Fruit fly (Drosophila melanogaster) Kc167 (cell line): ENCODE measurements around the gene hfw.

Experiments
- Myc ChIP-seq: fragments of >200 bp; optimal IDR thresholded peaks from 2 replicates; lab custom pipeline; 2017; ENCODE audit warnings: missing external identifiers
- Sin3A ChIP-seq: fragments of >200 bp; optimal IDR thresholded peaks from 2 replicates; lab custom pipeline; 2018; ENCODE audit warnings: missing external identifiers
- h ChIP-seq: fragments of >200 bp; optimal IDR thresholded peaks from 3 replicates; lab custom pipeline; 2018; ENCODE audit warnings: missing external identifiers
- insv ChIP-seq: fragments of >200 bp; optimal IDR thresholded peaks from 3 replicates; lab custom pipeline; 2018; ENCODE audit warnings: missing external identifiers
- ttk ChIP-seq: sonication (Bioruptor generic); optimal IDR thresholded peaks from 2 replicates; lab custom pipeline; 2017; ENCODE audit warnings: missing external identifiers

DNA sequence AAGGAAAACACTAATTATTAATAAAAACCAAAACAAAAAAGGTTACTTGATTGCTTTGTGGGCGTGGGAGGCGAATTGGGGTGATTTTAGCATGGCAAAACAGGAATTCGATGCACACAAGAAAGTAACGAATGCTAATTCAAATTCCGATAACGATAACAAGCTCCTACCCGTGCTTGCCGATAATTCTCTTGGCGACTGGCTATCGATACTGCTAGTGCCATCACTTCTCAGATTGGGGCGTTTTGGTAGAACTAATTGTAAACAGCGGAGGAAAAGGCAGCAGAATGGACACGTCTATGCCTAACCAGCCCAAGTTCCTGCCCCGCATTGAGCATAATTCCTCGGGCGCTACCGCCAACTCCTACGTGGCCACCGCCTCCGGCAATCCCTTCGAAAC is 4.5 kb upstream of the hfw start, which contains the start of gene dor:
- TF ChIP-seq ttk (lab: Kevin White, UChicago) (no peak), Myc (no peak), insv (lab: Kevin White, UChicago) (no peak), Sin3A (lab: Kevin White, UChicago) (no peak), h (lab: Kevin White, UChicago) (no peak)
